Worm (Caenorhabditis elegans) whole organism, L1 larva: ENCODE results near the gene F07B10.4.
"Not testable (repeated sequence)": the region's sequence is repeated elsewhere in the genome, so short reads cannot be mapped to it uniquely, and the experiment has no call there.

Experiments used
- C04F5.9 ChIP-seq: sonication (generic microtip); optimal IDR thresholded peaks from 2 replicates; lab custom pipeline; 2016; ENCODE audit warnings: missing genetic modification characterization, missing compliant biosample characterization
- C16A3.4 ChIP-seq: fragments of 150-350 bp; optimal IDR thresholded peaks from 2 replicates; lab custom pipeline; 2014; ENCODE audit warnings: missing biosample characterization, missing genetic modification characterization
- C34B4.2 ChIP-seq: sonication (generic microtip); optimal IDR thresholded peaks from 2 replicates; lab custom pipeline; 2017; ENCODE audit warnings: mild to moderate bottlenecking, missing genetic modification characterization, missing compliant biosample characterization
- F16B12.6 ChIP-seq: fragments of 150-350 bp; optimal IDR thresholded peaks from 2 replicates; lab custom pipeline; 2014; ENCODE audit warnings: missing biosample characterization, missing genetic modification characterization
- Y116A8C.19 ChIP-seq: sonication (generic microtip); optimal IDR thresholded peaks from 2 replicates; lab custom pipeline; 2016; ENCODE audit warnings: missing compliant biosample characterization, missing genetic modification characterization, borderline replicate concordance
- aha-1 ChIP-seq: fragments of 150-350 bp; optimal IDR thresholded peaks from 2 replicates; lab custom pipeline; 2014; ENCODE audit warnings: missing biosample characterization, missing genetic modification characterization
- aly-2 ChIP-seq: fragments of 150-350 bp; optimal IDR thresholded peaks from 2 replicates; lab custom pipeline; 2014; ENCODE audit warnings: missing biosample characterization, missing genetic modification characterization
- ceh-63 ChIP-seq: fragments of 200-800 bp; sonication (Bioruptor generic); optimal IDR thresholded peaks from 2 replicates; lab custom pipeline; 2018; ENCODE audit warnings: mild to moderate bottlenecking, missing genetic modification characterization, missing compliant biosample characterization
- dpl-1 ChIP-seq, 3 experiments: fragments of 150-350 bp in 2 of 3; sonication (generic microtip) in 1 of 3; optimal IDR thresholded peaks; 2 replicates each; lab custom pipeline; 2014 to 2017; ENCODE audit warnings: missing biosample characterization in 3 of 3, missing genetic modification characterization in 3 of 3, missing genetic modification reagents in 3 of 3
- efl-1 ChIP-seq, 4 experiments: fragments of 150-350 bp; optimal IDR thresholded peaks in 3 of 4; peaks in 1 of 4; 1 replicate in 1 of 4; 2 replicates in 3 of 4; lab custom pipeline; 2014; ENCODE audit warnings: missing biosample characterization in 2 of 4, missing genetic modification characterization in 2 of 4, missing genetic modification reagents in 2 of 4
- efl-3 ChIP-seq: fragments of 200-800 bp; sonication (Bioruptor generic); optimal IDR thresholded peaks from 2 replicates; lab custom pipeline; 2018; ENCODE audit warnings: mild to moderate bottlenecking, missing genetic modification characterization, missing compliant biosample characterization
- egl-13 ChIP-seq: sonication (generic microtip); optimal IDR thresholded peaks from 2 replicates; lab custom pipeline; 2016; ENCODE audit warnings: missing genotype, missing genetic modification reagents, missing genetic modification characterization, missing compliant biosample characterization
- egl-27 ChIP-seq, 2 experiments: fragments of 150-350 bp in 1 of 2; sonication (generic microtip); optimal IDR thresholded peaks; 3 replicates each; lab custom pipeline; 2017 to 2018; ENCODE audit warnings: missing biosample characterization in 2 of 2, missing genetic modification characterization in 2 of 2, missing genetic modification reagents in 2 of 2
- fos-1 ChIP-seq: fragments of 150-350 bp; optimal IDR thresholded peaks from 2 replicates; lab custom pipeline; 2014; ENCODE audit warnings: missing biosample characterization, missing genetic modification characterization
- hlh-17 ChIP-seq: fragments of 200-800 bp; sonication (Bioruptor generic); optimal IDR thresholded peaks from 2 replicates; lab custom pipeline; 2018; ENCODE audit warnings: missing genetic modification characterization, mild to moderate bottlenecking, missing compliant biosample characterization, moderate library complexity, borderline replicate concordance
- hpl-2 ChIP-seq: fragments of 150-350 bp; optimal IDR thresholded peaks from 2 replicates; lab custom pipeline; 2014; ENCODE audit warnings: missing biosample characterization, missing genetic modification reagents, missing genetic modification characterization
- irx-1 ChIP-seq: sonication (generic microtip); optimal IDR thresholded peaks from 2 replicates; lab custom pipeline; 2016; ENCODE audit warnings: missing genetic modification characterization, missing compliant biosample characterization
- jun-1 ChIP-seq: fragments of 150-350 bp; optimal IDR thresholded peaks from 2 replicates; lab custom pipeline; 2014; ENCODE audit warnings: missing biosample characterization, missing genetic modification reagents, missing genetic modification characterization
- lin-14 ChIP-seq: fragments of 200-800 bp; sonication (Bioruptor generic); optimal IDR thresholded peaks from 2 replicates; lab custom pipeline; 2018; ENCODE audit warnings: mild to moderate bottlenecking, missing genetic modification characterization, moderate library complexity, missing compliant biosample characterization
- lin-15B ChIP-seq: fragments of 150-350 bp; sonication (generic microtip); optimal IDR thresholded peaks from 3 replicates; lab custom pipeline; 2014; ENCODE audit warnings: missing biosample characterization, missing genetic modification characterization
- lin-35 ChIP-seq, 2 experiments: fragments of 150-350 bp; optimal IDR thresholded peaks; 2 replicates each; lab custom pipeline; 2014; ENCODE audit warnings: missing biosample characterization in 2 of 2, missing genetic modification characterization in 2 of 2, missing genetic modification reagents in 2 of 2
- lsy-2 ChIP-seq, 2 experiments: fragments of 150-350 bp; optimal IDR thresholded peaks; 2 replicates each; lab custom pipeline; 2014; ENCODE audit warnings: missing biosample characterization in 2 of 2, missing genetic modification characterization in 2 of 2
- mep-1 ChIP-seq: fragments of 150-350 bp; optimal IDR thresholded peaks from 2 replicates; lab custom pipeline; 2014; ENCODE audit warnings: missing biosample characterization, missing genetic modification characterization
- nhr-237 ChIP-seq: fragments of 150-350 bp; optimal IDR thresholded peaks from 2 replicates; lab custom pipeline; 2014; ENCODE audit warnings: missing biosample characterization, missing genetic modification characterization
- nhr-71 ChIP-seq: sonication (generic microtip); optimal IDR thresholded peaks from 2 replicates; lab custom pipeline; 2016; ENCODE audit warnings: mild to moderate bottlenecking, missing genetic modification characterization, moderate library complexity, missing compliant biosample characterization
- nhr-84 ChIP-seq: sonication (generic microtip); optimal IDR thresholded peaks from 2 replicates; lab custom pipeline; 2017; ENCODE audit warnings: missing biosample characterization, missing genetic modification characterization
- nhr-90 ChIP-seq: sonication (generic microtip); optimal IDR thresholded peaks from 2 replicates; lab custom pipeline; 2016; ENCODE audit warnings: mild to moderate bottlenecking, missing genetic modification characterization, missing compliant biosample characterization; ENCODE audit not compliant: poor library complexity
- pax-3 ChIP-seq: fragments of 200-800 bp; sonication (Bioruptor generic); optimal IDR thresholded peaks from 2 replicates; lab custom pipeline; 2018; ENCODE audit warnings: mild to moderate bottlenecking, missing genetic modification characterization, moderate library complexity, missing compliant biosample characterization
- skn-1 ChIP-seq: fragments of 150-350 bp; optimal IDR thresholded peaks from 2 replicates; lab custom pipeline; 2014; ENCODE audit warnings: missing biosample characterization, missing genetic modification characterization
- snpc-4 ChIP-seq: fragments of 150-350 bp; optimal IDR thresholded peaks from 2 replicates; lab custom pipeline; 2014; ENCODE audit warnings: missing biosample characterization, missing genetic modification characterization
- sox-4 ChIP-seq: sonication (generic microtip); optimal IDR thresholded peaks from 2 replicates; lab custom pipeline; 2016; ENCODE audit warnings: missing genetic modification characterization, missing compliant biosample characterization
- swsn-7 ChIP-seq: sonication (generic microtip); optimal IDR thresholded peaks from 2 replicates; lab custom pipeline; 2016; ENCODE audit warnings: missing genetic modification characterization, missing compliant biosample characterization
- tbx-2 ChIP-seq: sonication (generic microtip); optimal IDR thresholded peaks from 2 replicates; lab custom pipeline; 2016; ENCODE audit warnings: missing genetic modification characterization, missing compliant biosample characterization
- tlp-1 ChIP-seq: fragments of 150-350 bp; optimal IDR thresholded peaks from 2 replicates; lab custom pipeline; 2014; ENCODE audit warnings: missing biosample characterization, missing genetic modification characterization
- unc-86 ChIP-seq: sonication (generic microtip); optimal IDR thresholded peaks from 2 replicates; lab custom pipeline; 2016; ENCODE audit warnings: missing genetic modification characterization, missing compliant biosample characterization
- unc-98 ChIP-seq: fragments of 200-800 bp; sonication (Bioruptor generic); IDR thresholded peaks from 2 replicates; pipeline ENCODE4 v1.3.6; 2022; ENCODE audit warnings: missing genetic modification characterization, missing compliant biosample characterization
- zag-1 ChIP-seq: fragments of 150-350 bp; optimal IDR thresholded peaks from 2 replicates; lab custom pipeline; 2014; ENCODE audit warnings: missing biosample characterization, missing genetic modification characterization

Gene F07B10.4

ce11 chrV:11299406-11299805, 36.5 kb upstream of the F07B10.4 start:
- TF ChIP-seq nhr-84 (tag; lab: Kevin White, UChicago) (no peak), zag-1 (tag; lab: Kevin White, UChicago) (no peak), jun-1 (peak; percentile 54), hpl-2 (GFP tag; lab: Kevin White, UChicago) (no peak)

DNA sequence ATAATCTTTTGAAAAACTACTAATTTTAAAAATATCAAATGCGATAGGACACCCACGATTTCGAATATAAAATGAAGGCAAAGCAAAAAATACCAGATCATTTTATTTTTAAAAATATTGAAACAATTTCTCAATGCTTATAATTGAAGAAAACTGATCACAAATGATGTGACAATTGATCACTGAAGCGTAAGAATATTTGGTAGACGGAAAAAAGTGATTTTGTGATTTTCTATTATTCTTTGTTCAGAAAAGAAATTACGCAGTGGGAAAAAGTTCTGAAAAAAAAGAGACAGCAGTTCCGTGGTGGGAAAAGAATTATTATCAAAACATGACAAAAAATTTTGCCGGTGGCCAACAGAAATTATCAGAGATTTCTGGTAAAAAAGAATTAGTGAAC, 35.7 kb upstream of the F07B10.4 start, which contains the start of gene T03F7.5:
TSS of gene T03F7.5 (minus strand) at position 101 of the 400 bp plus-strand sequence.
- TF ChIP-seq pax-3 = no peak
- no peak for TF ChIP-seq efl-1 (optimal IDR thresholded peaks at IDR 0.05; lab: Kevin White, UChicago)
- peak in 1 of 2 experiments; percentile 7 for TF ChIP-seq efl-1 (GFP tag; optimal IDR thresholded peaks at IDR 0.05 in 1 of 2; lab: Kevin White, UChicago)

DNA sequence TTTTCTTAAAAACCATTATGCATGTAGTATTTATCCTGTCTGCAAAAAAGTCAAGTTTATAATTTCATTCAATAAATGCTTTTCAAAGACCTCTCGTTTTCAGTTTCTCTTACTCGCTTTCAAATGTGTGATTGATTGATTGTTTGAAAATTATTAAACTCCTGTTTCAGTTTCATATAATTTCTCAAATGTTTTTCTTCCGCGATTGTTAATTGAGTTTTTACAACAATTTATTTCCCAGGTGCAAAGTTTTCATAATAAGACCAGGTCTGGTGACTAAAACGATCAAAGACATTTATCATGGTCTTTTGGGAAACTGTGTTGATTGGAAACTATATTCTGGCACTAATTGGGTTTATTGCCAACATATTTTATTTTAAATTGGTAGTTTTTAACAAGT, 31.5 kb upstream of the F07B10.4 start, which contains the start of gene T03F7.6:
TSS of gene T03F7.6 (plus strand) at position 301 of the 400 bp plus-strand sequence.
- TF ChIP-seq nhr-71 (tag; lab: Kevin White, UChicago) (no peak), F16B12.6 (tag; lab: Kevin White, UChicago) (no peak), snpc-4 (tag; lab: Kevin White, UChicago) (no peak), dpl-1 (GFP tag; optimal IDR thresholded peaks at IDR 0.05; lab: Kevin White, UChicago) (no peak), egl-27 (tag; optimal IDR thresholded peaks at IDR 0.05; lab: Kevin White, UChicago) (no peak), lin-14 (GFP tag; lab: Kevin White, UChicago) (no peak), C34B4.2 (tag; lab: Kevin White, UChicago) (no peak), swsn-7 (tag; lab: Kevin White, UChicago) (no peak)

DNA sequence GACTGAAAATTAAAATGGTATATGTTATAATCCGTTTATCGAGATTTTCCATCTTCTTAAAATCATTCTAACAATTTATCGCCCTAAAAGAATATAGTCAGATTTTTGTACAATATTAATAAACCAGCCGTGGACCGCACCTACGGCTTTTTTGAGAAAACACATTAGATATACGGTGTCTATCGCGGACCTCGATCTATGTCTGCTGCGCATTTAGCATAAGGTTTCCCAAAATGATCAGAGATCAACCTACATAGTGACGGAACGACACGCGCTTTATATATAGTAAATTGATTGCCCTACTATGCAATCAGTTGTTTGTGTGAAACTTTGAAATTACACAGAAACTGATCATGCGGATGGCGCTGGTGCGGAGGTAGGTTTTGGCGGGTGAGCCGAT, 29.8 kb upstream of the F07B10.4 start:
- TF ChIP-seq efl-3 (GFP tag; lab: Kevin White, UChicago) (no peak), tlp-1 (tag; lab: Kevin White, UChicago) (no peak), ceh-63 (no peak), pax-3 (no peak), fos-1 (tag; lab: Kevin White, UChicago) (no peak), skn-1 (tag; lab: Kevin White, UChicago) (no peak), C04F5.9 (no peak), egl-27 (tag; optimal IDR thresholded peaks at IDR 0.05; lab: Kevin White, UChicago) (no peak), egl-13 (no peak), Y116A8C.19 (no peak)

DNA sequence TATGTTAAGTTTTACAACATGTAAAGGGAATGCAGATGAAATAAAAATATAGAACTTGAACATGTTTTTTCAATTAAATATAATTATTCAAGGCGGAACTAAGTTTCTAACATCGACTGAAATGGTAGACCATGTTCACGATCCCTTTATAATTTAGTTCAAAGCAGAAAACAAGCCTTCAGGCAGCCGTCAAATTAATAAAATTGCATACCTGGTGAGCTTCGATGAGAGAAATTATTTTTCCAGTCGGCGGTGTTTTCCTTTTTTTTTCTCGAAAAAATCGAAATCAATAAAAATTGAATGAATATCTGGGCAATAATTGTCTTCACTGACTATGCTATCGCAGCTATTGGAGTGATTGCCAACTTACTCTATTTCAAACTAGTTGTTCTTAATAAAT, 28.0 kb upstream of the F07B10.4 start, which contains the start of gene C03E10.1:
TSS of gene C03E10.1 (plus strand) at position 301 of the 400 bp plus-strand sequence.
- TF ChIP-seq lin-15B (tag; lab: Kevin White, UChicago) = no peak
- TF ChIP-seq nhr-237 (tag; lab: Kevin White, UChicago) = no peak
- TF ChIP-seq Y116A8C.19 = no peak
- TF ChIP-seq sox-4 (tag; lab: Kevin White, UChicago) = no peak
- TF ChIP-seq C16A3.4 (tag; lab: Kevin White, UChicago) = no peak
- TF ChIP-seq unc-98 (GFP tag; lab: Robert Waterston, UW) = no peak
- no peak for TF ChIP-seq unc-86 (tag; lab: Kevin White, UChicago)
- TF ChIP-seq nhr-90 = no peak

DNA sequence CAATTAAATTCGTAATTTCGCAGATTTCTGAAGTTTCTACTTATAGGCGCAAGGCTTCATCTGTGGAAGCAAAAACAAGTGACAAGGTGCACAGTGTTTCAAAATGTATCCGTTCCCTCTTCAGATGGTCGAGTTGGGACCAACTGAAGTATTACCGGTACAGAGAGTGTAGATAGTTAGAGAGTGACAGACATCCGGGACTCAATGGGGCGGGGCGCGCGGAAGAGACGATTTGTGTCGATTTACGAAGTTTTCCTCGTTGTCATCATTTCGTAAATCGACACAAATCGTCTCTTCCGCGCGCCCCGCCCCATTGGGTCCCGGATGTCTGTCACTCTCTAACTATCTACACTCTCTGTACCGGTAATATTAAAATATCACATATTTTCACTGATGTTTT, 23.2 kb upstream of the F07B10.4 start, which contains the start of gene C03E10.3:
TSS of gene C03E10.3 (plus strand) at position 301 of the 400 bp plus-strand sequence.
- TF ChIP-seq efl-1 (optimal IDR thresholded peaks at IDR 0.05; lab: Kevin White, UChicago) = not testable (repeated sequence)
- TF ChIP-seq efl-1 (GFP tag; optimal IDR thresholded peaks at IDR 0.05 in 1 of 2; lab: Kevin White, UChicago) = peak in 1 of 2 experiments; percentile 40

DNA sequence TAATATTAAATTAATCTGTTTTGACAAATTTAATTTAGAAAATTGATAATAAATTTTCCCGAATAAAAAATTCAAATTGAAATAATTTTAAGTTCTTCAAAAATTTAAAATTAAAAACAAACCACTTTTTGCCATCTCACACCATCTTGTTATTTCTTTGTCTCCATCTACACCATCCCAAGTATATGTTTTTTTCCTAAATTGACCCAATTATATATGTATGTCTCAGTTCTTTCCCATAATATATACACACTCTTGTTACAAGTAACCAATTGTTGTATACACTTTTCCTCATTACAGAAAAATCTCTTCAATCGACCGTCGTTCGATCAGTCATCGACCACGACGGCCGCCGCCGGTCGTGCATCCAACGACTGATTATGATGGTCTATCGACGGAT, 19.3 kb upstream of the F07B10.4 start, which contains the start of gene gly-20:
TSS of gene gly-20 (plus strand) at position 301 of the 400 bp plus-strand sequence.
- TF ChIP-seq Y116A8C.19 (no peak), hlh-17 (GFP tag; lab: Kevin White, UChicago) (no peak), tbx-2 (tag; lab: Kevin White, UChicago) (no peak), lin-35 (GFP tag; optimal IDR thresholded peaks at IDR 0.05; lab: Kevin White, UChicago) (no peak), fos-1 (tag; lab: Kevin White, UChicago) (no peak), lsy-2 (tag; optimal IDR thresholded peaks at IDR 0.05; lab: Kevin White, UChicago) (no peak), dpl-1 (GFP tag; optimal IDR thresholded peaks at IDR 0.05; lab: Kevin White, UChicago) (no peak), aha-1 (tag; lab: Kevin White, UChicago) (no peak), aly-2 (tag; lab: Kevin White, UChicago) (no peak), mep-1 (no peak), irx-1 (no peak), hpl-2 (GFP tag; lab: Kevin White, UChicago) (no peak)
